Fruit fly (Drosophila melanogaster) whole organism, prepupa: Measurements from ENCODE around the gene ClpP.

Experiments used
- Blimp-1 ChIP-seq: fragments of 200-800 bp; sonication (Bioruptor generic); optimal IDR thresholded peaks from 3 replicates; lab custom pipeline; 2017; ENCODE audit warnings: missing biosample characterization, missing genetic modification characterization, mild to moderate bottlenecking, moderate library complexity, missing genetic modification reagents
- CG31627 ChIP-seq: fragments of 200-800 bp; sonication (Bioruptor generic); optimal IDR thresholded peaks from 3 replicates; lab custom pipeline; 2016; ENCODE audit warnings: missing biosample characterization, missing genetic modification characterization
- CG6808 ChIP-seq: fragments of 200-800 bp; sonication (Bioruptor generic); optimal IDR thresholded peaks from 3 replicates; lab custom pipeline; 2017; ENCODE audit warnings: missing biosample characterization, missing genetic modification characterization, mild to moderate bottlenecking, moderate library complexity, missing genetic modification reagents
- Smox ChIP-seq: fragments of 200-800 bp; sonication (Bioruptor generic); optimal IDR thresholded peaks from 3 replicates; lab custom pipeline; 2016; ENCODE audit warnings: missing biosample characterization, missing genetic modification characterization
- lz ChIP-seq: fragments of 200-800 bp; sonication (Bioruptor generic); optimal IDR thresholded peaks from 3 replicates; lab custom pipeline; 2016; ENCODE audit warnings: missing biosample characterization, missing genetic modification characterization

dm6 chr2L:10362408-10363067, 5.9 kb downstream of the ClpP start, which contains the start of the genes Cand1 and pim:
- TF ChIP-seq lz (GFP tag; lab: Kevin White, UChicago) = no peak
- TF ChIP-seq Smox = no peak
- no peak for TF ChIP-seq CG31627 (GFP tag; lab: Kevin White, UChicago)
- TF ChIP-seq Blimp-1 = no peak
- no peak for TF ChIP-seq CG6808
